Worm (Caenorhabditis elegans): Measurements from ENCODE around the gene npr-25.

The npr-25 gene

DNA sequence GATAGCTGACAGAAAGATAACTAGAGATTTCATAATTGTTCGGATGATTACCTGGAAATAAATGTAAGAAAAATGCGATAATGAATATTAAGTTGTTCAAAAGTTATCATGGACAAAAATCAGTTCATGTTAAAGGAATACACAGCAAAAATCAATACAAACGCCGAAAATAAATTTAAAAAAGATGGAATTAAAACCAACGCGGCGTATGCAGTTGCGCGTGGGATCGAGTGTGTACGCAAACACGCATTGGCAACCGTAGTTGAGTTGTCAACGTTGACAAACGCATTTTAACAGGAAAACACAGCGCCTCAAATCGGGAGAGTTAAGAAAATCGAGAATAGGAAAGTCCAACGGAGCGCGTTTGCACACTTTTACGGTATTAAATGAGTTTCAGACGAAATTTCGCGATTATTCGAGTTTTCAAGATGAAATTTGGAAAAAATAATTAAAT, 25.9 kb downstream of the npr-25 start, which contains the start of gene tmed-10:
tmed-10 (minus strand) TSS at position 51 of the 454 bp plus-strand sequence.
- TF ChIP-seq fkh-8 (tag; optimal IDR thresholded peaks at IDR 0.05) (peak; percentile 53), unc-98 (GFP tag; IDR thresholded peaks at IDR 0.05) (no peak), C04F5.9 (tag; optimal IDR thresholded peaks at IDR 0.05) (no peak), mdl-1 (tag; optimal IDR thresholded peaks at IDR 0.05) (peak in 1 of 2 experiments; percentile 43), nhr-90 (tag; optimal IDR thresholded peaks at IDR 0.05; ENCODE audit: poor library complexity) (peak; percentile 54), nhr-47 (tag; optimal IDR thresholded peaks at IDR 0.05) (peak; percentile 64), nhr-12 (tag; optimal IDR thresholded peaks at IDR 0.05) (no peak), egl-13 (tag; optimal IDR thresholded peaks at IDR 0.05) (no peak), lin-13 (GFP tag; optimal IDR thresholded peaks at IDR 0.05) (no peak), C34B4.2 (tag; optimal IDR thresholded peaks at IDR 0.05) (no peak), pag-3 (tag; optimal IDR thresholded peaks at IDR 0.05; ENCODE audit: borderline replicate concordance, insufficient read depth) (no peak), rnt-1 (tag; optimal IDR thresholded peaks at IDR 0.05) (peak; percentile 62), ceh-90 (tag; optimal IDR thresholded peaks at IDR 0.05) (no peak), unc-130 (tag; optimal IDR thresholded peaks at IDR 0.05) (peak; percentile 93), lir-3 (tag; optimal IDR thresholded peaks at IDR 0.05; ENCODE audit: poor library complexity) (no peak), nhr-20 (tag; optimal IDR thresholded peaks at IDR 0.05) (peak; percentile 80), tlp-1 (tag; optimal IDR thresholded peaks at IDR 0.05) (no peak), hpl-2 (GFP tag; optimal IDR thresholded peaks at IDR 0.05) (no peak), ces-1 (GFP tag; optimal IDR thresholded peaks at IDR 0.05) (no peak), nhr-71 (tag; optimal IDR thresholded peaks at IDR 0.05) (peak; percentile 78), lin-39 (tag; optimal IDR thresholded peaks at IDR 0.05) (no peak), unc-30 (tag; optimal IDR thresholded peaks at IDR 0.05) (no peak), irx-1 (tag; optimal IDR thresholded peaks at IDR 0.05) (peak; percentile 32), skn-1 (tag; optimal IDR thresholded peaks at IDR 0.05) (peak; percentile 48), grh-1 (GFP tag; IDR thresholded peaks at IDR 0.05) (no peak), nhr-11 (tag; optimal IDR thresholded peaks at IDR 0.05) (no peak), fkh-4 (tag; optimal IDR thresholded peaks at IDR 0.05; ENCODE audit: borderline replicate concordance) (no peak), zag-1 (tag; optimal IDR thresholded peaks at IDR 0.05) (no peak), nhr-28 (tag; optimal IDR thresholded peaks at IDR 0.05) (no peak), fkh-10 (GFP tag; optimal IDR thresholded peaks at IDR 0.05) (peak; percentile 27), sptf-1 (tag; optimal IDR thresholded peaks at IDR 0.05) (no peak), nhr-76 (tag; optimal IDR thresholded peaks at IDR 0.05) (no peak), unc-62 (GFP tag; optimal IDR thresholded peaks at IDR 0.05) (no peak), elt-3 (tag; optimal IDR thresholded peaks at IDR 0.05) (peak in 1 of 6 experiments; percentile 27), ceh-82 (tag; optimal IDR thresholded peaks at IDR 0.05) (peak; percentile 85 to 87 (median 87)), hlh-17 (GFP tag; optimal IDR thresholded peaks at IDR 0.05; ENCODE audit: borderline replicate concordance) (no peak), Y116A8C.19 (tag; optimal IDR thresholded peaks at IDR 0.05; ENCODE audit: borderline replicate concordance) (no peak), isw-1 (GFP tag; IDR thresholded peaks at IDR 0.05) (peak; percentile 68), F16B12.6 (tag; optimal IDR thresholded peaks at IDR 0.05) (peak; percentile 92), dsc-1 (tag; optimal IDR thresholded peaks at IDR 0.05) (peak; percentile 45), C16A3.4 (tag; optimal IDR thresholded peaks at IDR 0.05) (peak; percentile 28), egl-27 (tag; optimal IDR thresholded peaks at IDR 0.05) (no peak), snpc-4 (tag; optimal IDR thresholded peaks at IDR 0.05) (peak; percentile 23), snu-23 (GFP tag; optimal IDR thresholded peaks at IDR 0.05) (peak; percentile 84), efl-3 (GFP tag; optimal IDR thresholded peaks at IDR 0.05) (no peak), swsn-7 (tag; optimal IDR thresholded peaks at IDR 0.05) (peak; percentile 70), ceh-8 (GFP tag; optimal IDR thresholded peaks at IDR 0.05) (no peak), nhr-84 (tag; optimal IDR thresholded peaks at IDR 0.05) (no peak), lsy-2 (tag; optimal IDR thresholded peaks at IDR 0.05) (peak; percentile 87 to 96), mep-1 (tag; optimal IDR thresholded peaks at IDR 0.05) (peak; percentile 83), mef-2 (tag; optimal IDR thresholded peaks at IDR 0.05) (no peak), ceh-63 (GFP tag; optimal IDR thresholded peaks at IDR 0.05) (no peak), tbx-2 (tag; optimal IDR thresholded peaks at IDR 0.05) (peak; percentile 54)

All from whole organism, L1 larva.